Worm (Caenorhabditis elegans) whole organism, midembryonic: Measurements from ENCODE around the gene del-10.
A peak's percentile ranks its signal among the peaks of the same experiment; 100 is the strongest.

Experiments
- T22C8.4 ChIP-seq: fragments of 200-800 bp; sonication (Bioruptor generic); IDR thresholded peaks from 2 replicates; pipeline ENCODE4 v1.3.6; 2022; ENCODE audit warnings: missing genetic modification characterization, missing compliant biosample characterization
- cog-1 ChIP-seq: sonication (generic microtip); optimal IDR thresholded peaks from 2 replicates; lab custom pipeline; 2016; ENCODE audit warnings: missing genetic modification characterization, missing compliant biosample characterization
- flt-1 ChIP-seq: fragments of 200-800 bp; sonication (Bioruptor generic); IDR thresholded peaks from 2 replicates; pipeline ENCODE4 v1.3.6; 2022; ENCODE audit warnings: missing genetic modification characterization, missing compliant biosample characterization
- klf-2 ChIP-seq: fragments of 200-800 bp; sonication (Bioruptor generic); conservative IDR thresholded peaks from 2 replicates; pipeline ENCODE4 v1.3.6; 2022; ENCODE audit warnings: missing genetic modification reagents, missing genetic modification characterization, missing compliant biosample characterization
- med-1 ChIP-seq: sonication (generic microtip); optimal IDR thresholded peaks from 2 replicates; lab custom pipeline; 2017; ENCODE audit warnings: missing genetic modification characterization, mild to moderate bottlenecking, missing compliant biosample characterization, antibody characterized with exemption, missing genetic modification reagents; ENCODE audit not compliant: insufficient read depth
- ref-1 ChIP-seq: fragments of 200-800 bp; sonication (Bioruptor generic); conservative IDR thresholded peaks from 2 replicates; pipeline ENCODE4 v1.3.6; 2022; ENCODE audit warnings: missing genetic modification reagents, missing genetic modification characterization, missing compliant biosample characterization
- tab-1 ChIP-seq: fragments of 200-800 bp; sonication (Bioruptor generic); IDR thresholded peaks from 2 replicates; pipeline ENCODE4 v1.3.6; 2022; ENCODE audit warnings: missing genetic modification characterization, missing compliant biosample characterization
- ztf-23 ChIP-seq: fragments of 200-800 bp; sonication (Bioruptor generic); IDR thresholded peaks from 2 replicates; pipeline ENCODE4 v1.3.6; 2022; ENCODE audit warnings: missing genetic modification reagents, missing genetic modification characterization, missing compliant biosample characterization
- ztf-29 ChIP-seq: fragments of 200-800 bp; sonication (Bioruptor generic); IDR thresholded peaks from 2 replicates; pipeline ENCODE4 v1.3.6; 2022; ENCODE audit warnings: missing genetic modification reagents, missing genetic modification characterization, missing compliant biosample characterization

Gene del-10

DNA sequence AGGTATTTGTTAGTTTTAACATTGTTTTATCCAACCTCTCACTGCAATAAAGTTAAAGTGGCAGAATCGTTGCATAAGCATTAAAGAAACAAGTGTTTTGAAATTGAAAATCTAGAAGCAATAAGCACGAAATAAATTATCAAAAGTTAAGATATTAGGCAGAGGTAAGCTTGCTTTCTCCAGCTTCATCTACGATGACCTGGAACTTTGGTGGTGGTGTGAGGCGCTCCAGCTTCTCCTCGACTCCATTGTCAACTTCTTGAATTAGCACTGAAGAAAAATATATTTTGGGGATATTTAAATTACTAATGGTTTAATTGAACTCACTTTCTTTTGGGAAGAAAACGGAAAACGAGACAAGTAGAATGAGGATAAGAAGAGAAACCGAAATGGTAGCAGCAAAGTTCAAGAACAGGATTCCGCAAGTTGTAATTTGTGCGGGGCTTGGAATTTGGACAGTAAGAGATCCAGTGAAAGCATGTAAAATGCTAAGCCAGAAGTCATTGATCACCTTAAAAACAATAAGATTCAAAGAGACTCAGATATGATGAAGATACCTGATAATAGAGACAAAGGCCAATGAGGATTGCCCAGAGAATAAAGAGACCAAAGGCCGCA lies 11.9 kb upstream of the del-10 start:
- TF ChIP-seq T22C8.4 (GFP tag; lab: Robert Waterston, UW) (no peak), cog-1 (tag; lab: Kevin White, UChicago) (no peak), flt-1 (no peak), ztf-23 (no peak), med-1 (GFP tag; lab: Kevin White, UChicago) (no peak)

DNA sequence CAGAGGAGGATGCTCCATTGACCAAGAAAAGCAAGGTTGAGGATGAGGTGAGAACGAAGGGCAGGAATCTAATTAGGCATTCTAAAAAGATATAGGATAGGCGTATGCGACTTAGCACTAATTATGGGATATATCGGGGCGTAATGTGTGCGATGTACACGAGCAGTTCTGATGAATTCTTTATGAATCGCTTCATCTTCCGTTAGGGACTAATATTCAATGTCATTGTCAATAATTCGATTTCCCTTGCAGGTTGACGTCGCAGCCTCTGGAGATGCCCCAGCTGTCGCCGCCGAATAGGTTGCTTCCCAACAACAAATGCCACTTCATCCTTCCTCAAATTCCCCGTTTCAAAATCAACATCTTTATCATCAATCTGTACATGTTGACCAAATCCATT lies 11.2 kb upstream of the del-10 start:
- TF ChIP-seq tab-1 (GFP tag; lab: Robert Waterston, UW) (no peak), ztf-29 (GFP tag; lab: Robert Waterston, UW) (no peak)

DNA sequence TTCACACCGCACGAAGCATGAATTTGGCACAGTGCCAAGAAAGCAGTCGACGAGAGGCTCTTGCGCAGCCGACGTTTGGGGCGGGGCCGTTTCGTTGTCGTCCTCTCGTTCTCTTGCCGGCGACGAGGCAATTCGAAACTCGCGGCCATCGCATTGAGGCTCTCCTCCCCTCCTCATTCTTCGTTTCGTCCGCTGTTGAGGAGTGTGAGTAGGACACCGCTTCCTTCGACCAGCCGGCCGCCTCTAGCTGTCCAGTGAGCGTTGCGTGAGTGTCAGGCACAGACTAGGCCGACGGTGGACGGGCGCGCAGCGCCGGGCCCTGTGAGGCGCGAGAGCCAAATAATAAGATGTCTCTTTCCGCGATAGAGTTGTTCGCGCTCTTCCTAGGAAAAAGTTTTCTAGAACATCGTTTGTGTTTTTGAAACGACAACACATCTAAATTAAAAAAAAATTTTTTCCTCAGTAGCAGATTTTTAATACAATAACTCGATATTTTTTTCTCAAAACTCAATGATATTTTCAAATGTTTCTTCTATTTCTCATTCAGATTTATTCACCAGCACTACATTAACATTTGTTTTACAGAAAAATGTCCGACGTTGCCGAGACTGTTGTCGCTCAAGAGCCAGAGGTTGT lies 10.0 kb upstream of the del-10 start, which contains the start of the genes T28D9.11 and T28D9.1:
T28D9.11 (minus strand) TSS at position 177 of the 636 bp plus-strand sequence.
T28D9.1 (plus strand) TSS at position 586 of the 636 bp plus-strand sequence.
- TF ChIP-seq ref-1 (GFP tag; lab: Robert Waterston, UW) (no peak), ztf-29 (GFP tag; lab: Robert Waterston, UW) (peak; percentile 7; the same call in 1 of the 2 replicates), ztf-23 (peak; percentile 64; the same call in 1 of the 2 replicates), T22C8.4 (GFP tag; lab: Robert Waterston, UW) (no peak), cog-1 (tag; lab: Kevin White, UChicago) (peak; percentile 29), klf-2 (GFP tag; lab: Robert Waterston, UW) (no peak; the same call in 1 of the 2 replicates), tab-1 (GFP tag; lab: Robert Waterston, UW) (peak; percentile 65; the same call in 1 of the 2 replicates), med-1 (GFP tag; lab: Kevin White, UChicago) (no peak), flt-1 (peak; percentile 64; the same call in 1 of the 2 replicates)

DNA sequence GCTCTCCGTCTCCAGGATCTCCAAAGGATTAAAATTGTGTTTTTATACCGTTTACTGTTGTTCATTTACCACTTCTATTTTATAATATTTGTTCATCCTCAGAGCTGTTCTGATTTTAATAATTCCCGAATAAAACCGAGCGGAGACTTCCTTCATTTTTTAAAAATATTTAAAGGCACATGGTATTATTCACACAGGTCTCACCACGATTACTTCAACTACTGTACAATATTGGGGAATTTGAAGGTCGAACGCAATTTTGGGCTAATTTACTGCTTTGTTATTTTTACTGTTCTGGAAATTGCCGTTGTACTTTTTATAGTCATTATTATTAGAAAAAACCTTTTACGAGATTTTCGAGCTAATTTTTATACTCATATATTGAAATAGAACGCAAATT lies 9.3 kb upstream of the del-10 start:
- TF ChIP-seq ztf-29 (GFP tag; lab: Robert Waterston, UW) (no peak), med-1 (GFP tag; lab: Kevin White, UChicago) (no peak), tab-1 (GFP tag; lab: Robert Waterston, UW) (no peak), cog-1 (tag; lab: Kevin White, UChicago) (no peak)

DNA sequence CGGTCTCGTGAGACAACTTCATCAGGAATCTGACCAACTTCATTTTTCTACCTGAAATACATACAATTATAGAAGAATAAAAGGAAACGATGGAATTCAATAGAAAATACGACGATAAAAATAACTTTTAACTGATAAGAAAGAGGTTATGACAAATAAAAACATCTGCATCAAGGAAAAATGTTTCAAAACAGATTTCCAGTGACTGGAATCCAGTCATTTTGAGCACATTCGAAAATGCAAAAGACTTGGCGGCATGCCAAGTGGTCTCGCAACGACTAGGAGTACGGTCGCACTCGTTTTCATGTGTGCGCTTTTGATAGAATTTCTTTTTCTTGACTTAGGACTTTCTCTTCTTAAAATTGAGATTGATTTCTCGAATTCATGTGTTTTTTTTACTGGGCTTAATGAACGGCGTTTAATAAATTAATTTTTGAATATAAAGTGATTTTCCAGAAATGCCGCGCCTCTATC lies 7.8 kb upstream of the del-10 start, which contains the start of the genes snr-3 and rsp-5:
snr-3 (minus strand) TSS at position 51 of the 474 bp plus-strand sequence.
rsp-5 (plus strand) TSS at position 455 of the 474 bp plus-strand sequence.
- TF ChIP-seq med-1 (GFP tag; lab: Kevin White, UChicago) (no peak), cog-1 (tag; lab: Kevin White, UChicago) (no peak), klf-2 (GFP tag; lab: Robert Waterston, UW) (no peak), T22C8.4 (GFP tag; lab: Robert Waterston, UW) (no peak), ztf-23 (no peak), ref-1 (GFP tag; lab: Robert Waterston, UW) (no peak), tab-1 (GFP tag; lab: Robert Waterston, UW) (no peak), ztf-29 (GFP tag; lab: Robert Waterston, UW) (no peak), flt-1 (no peak)

DNA sequence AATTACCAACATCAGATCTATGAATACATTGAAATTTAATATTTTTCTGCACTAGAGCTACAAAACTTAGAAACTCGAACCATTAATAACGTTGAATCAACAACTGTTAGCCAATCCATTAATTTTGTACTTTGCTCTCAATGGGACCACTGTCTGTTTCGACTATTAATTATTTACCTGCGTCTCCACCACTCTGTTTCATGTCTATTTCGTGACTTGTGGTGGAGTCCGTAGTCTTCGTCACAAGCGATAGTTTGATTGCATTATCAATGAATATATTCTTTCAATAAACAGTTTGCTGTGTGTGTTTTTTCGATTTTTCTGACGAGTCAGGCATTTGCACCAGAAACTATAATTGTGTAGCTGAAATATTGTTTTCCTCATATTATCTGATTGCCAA lies 4.4 kb upstream of the del-10 start:
- no peak for TF ChIP-seq tab-1 (GFP tag; lab: Robert Waterston, UW)
- TF ChIP-seq klf-2 (GFP tag; lab: Robert Waterston, UW): no peak
- TF ChIP-seq flt-1: no peak
- TF ChIP-seq ztf-29 (GFP tag; lab: Robert Waterston, UW): no peak
- no peak for TF ChIP-seq cog-1 (tag; lab: Kevin White, UChicago)

DNA sequence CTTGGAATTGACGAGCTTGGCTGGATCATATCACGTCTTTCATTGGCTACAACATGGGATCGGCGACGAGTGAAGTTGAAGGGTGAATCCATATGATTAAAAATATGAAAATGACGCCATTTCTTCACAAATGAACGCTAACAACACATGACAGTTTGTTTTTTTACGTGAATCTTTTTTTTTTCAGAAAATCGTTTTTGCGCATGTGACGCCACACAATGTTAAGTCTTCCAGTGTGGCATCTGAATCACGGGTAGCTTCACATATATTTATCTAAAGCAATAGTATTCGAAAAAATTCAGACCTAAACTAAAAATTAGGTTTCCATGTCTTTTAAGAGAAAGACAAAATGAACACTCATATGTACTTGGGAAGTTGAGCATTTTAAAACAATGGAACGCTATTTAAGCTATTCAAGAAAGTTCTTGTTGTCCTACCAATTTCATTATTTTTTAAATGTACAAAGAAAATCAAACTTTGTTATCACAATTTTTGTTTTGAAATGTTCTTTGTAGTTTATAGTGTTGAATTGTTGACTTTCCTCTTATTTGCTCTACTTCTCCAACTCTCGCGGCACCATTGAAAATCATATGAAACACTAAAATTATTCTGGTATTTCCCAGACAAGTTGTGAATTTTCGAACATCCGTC lies 3.1 kb upstream of the del-10 start, which contains the start of the genes lido-16 and plpp-1.2:
lido-16 (minus strand) TSS at position 101 of the 651 bp plus-strand sequence.
plpp-1.2 (plus strand) TSS at position 601 of the 651 bp plus-strand sequence.
- no peak for TF ChIP-seq tab-1 (GFP tag; lab: Robert Waterston, UW)
- no peak for TF ChIP-seq ztf-23
- TF ChIP-seq T22C8.4 (GFP tag; lab: Robert Waterston, UW): no peak
- TF ChIP-seq ref-1 (GFP tag; lab: Robert Waterston, UW): no peak
- no peak for TF ChIP-seq klf-2 (GFP tag; lab: Robert Waterston, UW)
- no peak for TF ChIP-seq flt-1
- TF ChIP-seq med-1 (GFP tag; lab: Kevin White, UChicago): no peak
- no peak for TF ChIP-seq cog-1 (tag; lab: Kevin White, UChicago)
- TF ChIP-seq ztf-29 (GFP tag; lab: Robert Waterston, UW): no peak

DNA sequence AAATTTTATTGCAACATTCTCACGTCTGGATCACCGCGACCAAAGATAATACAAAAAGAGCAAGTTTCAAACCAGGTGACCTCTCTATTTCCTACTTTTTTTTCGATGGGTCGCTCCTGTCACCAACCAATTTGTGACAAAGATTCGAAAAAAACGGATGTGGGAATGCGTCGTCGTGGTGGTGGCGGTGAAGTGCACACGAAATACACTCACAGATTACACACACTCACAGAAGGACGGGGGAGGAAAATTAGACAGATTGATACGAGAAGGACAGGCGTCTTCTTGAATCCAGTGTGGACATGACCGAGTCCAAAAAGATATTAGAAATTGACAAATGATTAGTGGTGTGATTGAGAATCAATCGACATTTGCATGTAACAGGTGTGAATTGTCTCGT lies 837 bp upstream of the del-10 start:
- TF ChIP-seq tab-1 (GFP tag; lab: Robert Waterston, UW) (no peak), ref-1 (GFP tag; lab: Robert Waterston, UW) (no peak), klf-2 (GFP tag; lab: Robert Waterston, UW) (no peak), T22C8.4 (GFP tag; lab: Robert Waterston, UW) (no peak), ztf-29 (GFP tag; lab: Robert Waterston, UW) (no peak)

DNA sequence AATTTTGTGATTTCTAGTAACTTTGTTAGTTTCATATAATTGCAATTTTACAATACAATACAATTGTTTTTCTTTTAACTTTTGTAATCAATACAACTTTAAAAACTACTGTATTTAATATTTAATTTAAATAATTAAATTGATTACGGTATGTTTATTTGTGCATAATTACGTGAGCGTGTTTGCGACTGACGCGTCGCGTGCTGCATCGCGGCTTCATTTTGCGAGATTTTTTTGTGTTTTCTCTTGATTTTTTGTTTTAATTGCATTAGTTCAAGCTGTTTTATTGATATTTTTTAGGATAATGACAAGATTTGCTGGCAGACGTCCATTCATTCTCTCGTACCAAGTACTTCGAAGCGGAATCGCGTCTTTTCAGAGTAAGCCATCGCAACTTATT lies 5.3 kb downstream of the del-10 start, which contains the start of gene T28D9.4:
T28D9.4 (plus strand) TSS at position 301 of the 400 bp plus-strand sequence.
- TF ChIP-seq cog-1 (tag; lab: Kevin White, UChicago): no peak
- TF ChIP-seq T22C8.4 (GFP tag; lab: Robert Waterston, UW): no peak
- no peak for TF ChIP-seq ztf-29 (GFP tag; lab: Robert Waterston, UW)
- no peak for TF ChIP-seq ztf-23
- TF ChIP-seq ref-1 (GFP tag; lab: Robert Waterston, UW): no peak
- no peak for TF ChIP-seq med-1 (GFP tag; lab: Kevin White, UChicago)
- no peak for TF ChIP-seq flt-1
- no peak for TF ChIP-seq tab-1 (GFP tag; lab: Robert Waterston, UW)
- TF ChIP-seq klf-2 (GFP tag; lab: Robert Waterston, UW): no peak
